Worm (Caenorhabditis elegans): ENCODE data around the gene par-4.

DNA sequence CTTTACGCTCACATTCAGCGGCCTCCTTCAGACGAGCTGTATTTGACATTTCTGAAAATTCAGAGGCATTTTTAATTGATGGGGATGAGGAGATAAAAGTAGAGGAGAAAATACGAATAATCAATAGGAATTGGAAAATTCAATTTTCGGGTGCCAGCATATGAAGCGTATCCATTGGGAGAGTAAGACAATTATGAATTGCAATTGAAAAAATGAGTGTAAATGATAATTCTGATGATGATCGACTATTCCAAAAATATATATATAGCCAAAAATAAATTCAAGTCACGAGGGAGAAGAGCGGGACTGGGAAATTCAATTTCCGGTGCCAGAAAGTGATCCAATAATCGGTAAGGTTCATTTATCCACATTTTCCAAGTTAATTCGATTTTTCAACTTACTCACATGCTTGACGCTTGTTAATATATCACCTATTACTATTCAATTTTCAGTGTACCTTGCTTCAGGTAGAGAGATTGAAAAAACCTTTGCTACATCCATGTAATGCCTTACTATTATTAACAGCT, 32.2 kb upstream of the par-4 start, which contains the start of gene Y59A8B.8:
- TF ChIP-seq flt-1 (GFP tag; IDR thresholded peaks at IDR 0.05) (no peak), cog-1 (tag; optimal IDR thresholded peaks at IDR 0.05) (no peak), ref-1 (GFP tag; conservative IDR thresholded peaks at IDR 0.05) (no peak), ztf-23 (GFP tag; IDR thresholded peaks at IDR 0.05) (no peak)
